Worm (Caenorhabditis elegans) whole organism, midembryonic: ENCODE data around the gene srw-98.

Experiments
- T22C8.4 ChIP-seq: fragments of 200-800 bp; sonication (Bioruptor generic); IDR thresholded peaks from 2 replicates; pipeline ENCODE4 v1.3.6; 2022; ENCODE audit warnings: missing genetic modification characterization, missing compliant biosample characterization
- flt-1 ChIP-seq: fragments of 200-800 bp; sonication (Bioruptor generic); IDR thresholded peaks from 2 replicates; pipeline ENCODE4 v1.3.6; 2022; ENCODE audit warnings: missing genetic modification characterization, missing compliant biosample characterization
- klf-2 ChIP-seq: fragments of 200-800 bp; sonication (Bioruptor generic); conservative IDR thresholded peaks from 2 replicates; pipeline ENCODE4 v1.3.6; 2022; ENCODE audit warnings: missing genetic modification reagents, missing genetic modification characterization, missing compliant biosample characterization

DNA sequence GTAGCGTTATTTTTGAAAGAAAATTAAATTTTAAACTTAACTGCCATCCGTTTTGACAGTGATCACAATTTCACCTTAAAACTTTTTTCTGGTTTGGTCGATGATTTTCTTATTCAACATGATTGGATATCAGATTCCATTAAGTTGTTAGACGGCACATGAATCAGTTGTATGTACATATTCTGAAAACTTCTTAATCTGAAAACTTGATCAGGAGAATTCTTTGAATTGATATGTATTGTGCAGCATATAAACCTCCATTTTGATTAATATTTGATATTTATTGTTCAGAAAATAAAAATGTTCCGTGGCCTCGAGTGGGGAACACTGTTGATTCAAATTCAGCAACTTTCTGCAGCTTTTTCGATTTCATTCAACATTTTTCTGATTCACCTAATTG, 38.1 kb downstream of the srw-98 start, which contains the start of gene str-221:
- no peak for TF ChIP-seq flt-1
- TF ChIP-seq T22C8.4 (GFP tag; lab: Robert Waterston, UW) = no peak
- no peak for TF ChIP-seq klf-2 (GFP tag; lab: Robert Waterston, UW)
